Worm (Caenorhabditis elegans) whole organism, L4 larva: Measurements from ENCODE around the gene cone-1.
A peak's percentile ranks its signal among the peaks of the same experiment; 100 is the strongest.

Experiments used
- F44E2.7 ChIP-seq: fragments of 200-800 bp; sonication (Bioruptor generic); IDR thresholded peaks from 2 replicates; pipeline ENCODE4 v2.1.2; 2022; ENCODE audit warnings: missing genetic modification characterization, missing compliant biosample characterization
- T20F7.1 ChIP-seq: fragments of 200-800 bp; sonication (Bioruptor generic); optimal IDR thresholded peaks from 2 replicates; lab custom pipeline; 2018; ENCODE audit warnings: mild to moderate bottlenecking, missing genetic modification characterization, missing compliant biosample characterization
- Y48G9A.11 ChIP-seq: fragments of 200-800 bp; sonication (Bioruptor generic); IDR thresholded peaks from 2 replicates; pipeline ENCODE4 v1.3.6; 2022; ENCODE audit warnings: missing genetic modification reagents, missing genetic modification characterization, missing compliant biosample characterization
- attf-4 ChIP-seq: sonication (generic microtip); optimal IDR thresholded peaks from 3 replicates; lab custom pipeline; 2017; ENCODE audit warnings: missing biosample characterization, missing genetic modification characterization
- ceh-32 ChIP-seq: sonication (generic microtip); optimal IDR thresholded peaks from 2 replicates; lab custom pipeline; 2016; ENCODE audit warnings: mild to moderate bottlenecking, missing genetic modification characterization, missing compliant biosample characterization; ENCODE audit not compliant: poor library complexity
- ceh-44 ChIP-seq: fragments of 200-800 bp; sonication (Bioruptor generic); IDR thresholded peaks from 2 replicates; pipeline ENCODE4 v1.3.6; 2022; ENCODE audit warnings: missing genetic modification reagents, missing genetic modification characterization, missing compliant biosample characterization
- daf-16 ChIP-seq, 3 experiments: sonication (generic microtip); optimal IDR thresholded peaks; 2 replicates each; lab custom pipeline; 2016 to 2017; ENCODE audit warnings: missing genetic modification characterization in 3 of 3, missing genetic modification reagents in 3 of 3, mild to moderate bottlenecking in 2 of 3, missing compliant biosample characterization in 2 of 3, missing biosample characterization in 1 of 3, moderate library complexity in 1 of 3
- dmd-6 ChIP-seq: fragments of 200-800 bp; sonication (Bioruptor generic); IDR thresholded peaks from 2 replicates; pipeline ENCODE4 v1.3.6; 2022; ENCODE audit warnings: missing genetic modification reagents, missing genetic modification characterization, missing compliant biosample characterization
- duxl-1 ChIP-seq: sonication (generic microtip); optimal IDR thresholded peaks from 2 replicates; lab custom pipeline; 2016; ENCODE audit warnings: mild to moderate bottlenecking, missing genetic modification characterization, moderate library complexity, missing compliant biosample characterization; ENCODE audit not compliant: poor library complexity
- dve-1 ChIP-seq: sonication (generic microtip); optimal IDR thresholded peaks from 2 replicates; lab custom pipeline; 2017; ENCODE audit warnings: antibody characterized with exemption, mild to moderate bottlenecking, missing genetic modification characterization, missing compliant biosample characterization; ENCODE audit not compliant: insufficient read depth
- fkh-10 ChIP-seq: fragments of 150-350 bp; optimal IDR thresholded peaks from 2 replicates; lab custom pipeline; 2014; ENCODE audit warnings: missing biosample characterization, missing genetic modification reagents, missing genetic modification characterization
- hlh-11 ChIP-seq: fragments of 200-800 bp; sonication (Bioruptor generic); optimal IDR thresholded peaks from 2 replicates; lab custom pipeline; 2018; ENCODE audit warnings: mild to moderate bottlenecking, missing genetic modification characterization, missing compliant biosample characterization
- hmg-1.1 ChIP-seq: fragments of 200-800 bp; sonication (Bioruptor generic); IDR thresholded peaks from 2 replicates; pipeline ENCODE4 v1.3.6; 2022; ENCODE audit warnings: missing genetic modification reagents, missing genetic modification characterization, missing compliant biosample characterization
- lim-7 ChIP-seq: fragments of 200-800 bp; sonication (Bioruptor generic); IDR thresholded peaks from 2 replicates; pipeline ENCODE4 v1.3.6; 2022; ENCODE audit warnings: missing genetic modification characterization, missing compliant biosample characterization
- lin-1 ChIP-seq: fragments of 200-800 bp; sonication (Bioruptor generic); IDR thresholded peaks from 2 replicates; pipeline ENCODE4 v1.3.6; 2022; ENCODE audit warnings: missing genetic modification reagents, missing genetic modification characterization, missing compliant biosample characterization
- lin-15B ChIP-seq: fragments of 150-350 bp; sonication (generic microtip); optimal IDR thresholded peaks from 3 replicates; lab custom pipeline; 2014; ENCODE audit warnings: missing biosample characterization, missing genetic modification characterization
- lin-38 ChIP-seq: fragments of 200-800 bp; sonication (Bioruptor generic); IDR thresholded peaks from 2 replicates; pipeline ENCODE4 v1.3.6; 2022; ENCODE audit warnings: missing genetic modification reagents, missing genetic modification characterization, missing compliant biosample characterization
- madf-5 ChIP-seq, 2 experiments: fragments of 200-800 bp; sonication (Bioruptor generic); IDR thresholded peaks; 2 replicates each; pipeline ENCODE4 v1.3.6; 2022; ENCODE audit warnings: missing compliant biosample characterization in 2 of 2, missing genetic modification characterization in 2 of 2
- mdl-1 ChIP-seq, 2 experiments: fragments of 150-350 bp in 1 of 2; sonication (generic microtip) in 1 of 2; optimal IDR thresholded peaks; 2 replicates each; lab custom pipeline; 2014 to 2017; ENCODE audit warnings: missing biosample characterization in 2 of 2, missing genetic modification characterization in 2 of 2
- mes-2 ChIP-seq: sonication (generic microtip); optimal IDR thresholded peaks from 2 replicates; lab custom pipeline; 2016; ENCODE audit warnings: missing genotype, mild to moderate bottlenecking, missing genetic modification characterization, missing compliant biosample characterization; ENCODE audit not compliant: poor library complexity, severe bottlenecking
- mxl-3 ChIP-seq: fragments of 200-800 bp; sonication (Bioruptor generic); optimal IDR thresholded peaks from 2 replicates; lab custom pipeline; 2018; ENCODE audit warnings: mild to moderate bottlenecking, missing genetic modification characterization, missing compliant biosample characterization
- nhr-102 ChIP-seq: sonication (generic microtip); optimal IDR thresholded peaks from 2 replicates; lab custom pipeline; 2016; ENCODE audit warnings: mild to moderate bottlenecking, missing genetic modification characterization, moderate library complexity, missing compliant biosample characterization
- nhr-11 ChIP-seq: fragments of 150-350 bp; optimal IDR thresholded peaks from 2 replicates; lab custom pipeline; 2014; ENCODE audit warnings: missing biosample characterization, missing genetic modification characterization
- nhr-28 ChIP-seq: fragments of 150-350 bp; optimal IDR thresholded peaks from 2 replicates; lab custom pipeline; 2014; ENCODE audit warnings: missing biosample characterization, missing genetic modification characterization
- nhr-6 ChIP-seq: fragments of 150-350 bp; optimal IDR thresholded peaks from 2 replicates; lab custom pipeline; 2014; ENCODE audit warnings: missing biosample characterization, missing genetic modification characterization
- nhr-77 ChIP-seq: fragments of 150-350 bp; optimal IDR thresholded peaks from 2 replicates; lab custom pipeline; 2014; ENCODE audit warnings: missing biosample characterization, missing genetic modification characterization
- php-3 ChIP-seq: fragments of 200-800 bp; sonication (Bioruptor generic); IDR thresholded peaks from 2 replicates; pipeline ENCODE4 v1.3.6; 2022; ENCODE audit warnings: missing genetic modification reagents, missing genetic modification characterization, missing compliant biosample characterization
- pqm-1 ChIP-seq: sonication (generic microtip); optimal IDR thresholded peaks from 2 replicates; lab custom pipeline; 2017; ENCODE audit warnings: missing biosample characterization, missing genetic modification characterization
- snpc-1.2 ChIP-seq: fragments of 200-800 bp; sonication (Bioruptor generic); IDR thresholded peaks from 2 replicates; pipeline ENCODE4 v1.3.6; 2022; ENCODE audit warnings: missing genetic modification reagents, missing genetic modification characterization, missing compliant biosample characterization
- snpc-4 ChIP-seq: fragments of 150-350 bp; optimal IDR thresholded peaks from 2 replicates; lab custom pipeline; 2014; ENCODE audit warnings: missing biosample characterization, missing genetic modification characterization
- tag-97 ChIP-seq: fragments of 200-800 bp; sonication (Bioruptor generic); IDR thresholded peaks from 2 replicates; pipeline ENCODE4 v1.3.6; 2022; ENCODE audit warnings: missing genetic modification characterization, missing compliant biosample characterization
- tra-1 ChIP-seq: fragments of 200-800 bp; sonication (Bioruptor generic); IDR thresholded peaks from 2 replicates; pipeline ENCODE4 v1.3.6; 2022; ENCODE audit warnings: missing genetic modification reagents, missing genetic modification characterization, missing compliant biosample characterization
- vab-7 ChIP-seq: fragments of 200-800 bp; sonication (Bioruptor generic); IDR thresholded peaks from 2 replicates; pipeline ENCODE4 v1.3.6; 2022; ENCODE audit warnings: missing genetic modification reagents, missing genetic modification characterization, missing compliant biosample characterization
- zag-1 ChIP-seq: fragments of 150-350 bp; optimal IDR thresholded peaks from 2 replicates; lab custom pipeline; 2014; ENCODE audit warnings: missing biosample characterization, missing genetic modification characterization
- zfp-3 ChIP-seq: fragments of 200-800 bp; sonication (Bioruptor generic); conservative IDR thresholded peaks from 2 replicates; pipeline ENCODE4 v1.3.6; 2022; ENCODE audit warnings: missing genetic modification reagents, missing genetic modification characterization, missing compliant biosample characterization

Gene cone-1

ce11 chrIII:2500636-2501035 is 29.8 kb upstream of the cone-1 start:
- 0 out of 2 replicates have a peak, but pooled peaks have one; percentile 15 for TF ChIP-seq lim-7 (GFP tag; lab: Robert Waterston, UW)

- 0 out of 2 replicates have a peak, but pooled peaks have one; percentile 48 for TF ChIP-seq snpc-1.2 (GFP tag; lab: Robert Waterston, UW)
These were observed 28.9 kb upstream of the cone-1 start for ce11 chrIII:2501377-2502019.

DNA sequence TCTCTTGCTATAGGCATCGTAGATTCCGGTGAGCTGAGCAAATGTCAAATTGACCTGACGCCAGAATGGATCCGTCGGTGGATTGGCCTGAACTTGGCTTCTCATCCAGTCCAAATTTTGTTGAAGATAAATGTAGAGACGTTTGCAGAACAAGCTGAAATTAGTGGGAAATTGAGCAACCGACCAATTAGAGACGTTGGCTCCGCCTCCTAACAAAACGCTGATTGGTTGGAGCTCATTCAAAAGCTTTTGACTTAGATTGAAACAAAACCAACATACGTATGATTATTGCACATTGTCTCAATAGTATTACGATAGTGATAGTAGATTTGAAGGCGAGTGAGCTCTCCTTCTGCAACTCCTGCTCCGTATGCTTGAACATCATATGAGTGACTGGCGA is 23.9 kb upstream of the cone-1 start:
- no peak for TF ChIP-seq zfp-3 (GFP tag; lab: Robert Waterston, UW)
- TF ChIP-seq madf-5 (GFP tag; IDR thresholded peaks at IDR 0.05; lab: Robert Waterston, UW), result no peak
- TF ChIP-seq ceh-32 (tag; lab: Kevin White, UChicago), result no peak
- no peak for TF ChIP-seq zag-1 (tag; lab: Kevin White, UChicago)
- TF ChIP-seq hlh-11, result no peak
- TF ChIP-seq tag-97 (GFP tag; lab: Robert Waterston, UW), result no peak
- TF ChIP-seq nhr-102 (tag; lab: Kevin White, UChicago), result no peak
- TF ChIP-seq nhr-6 (tag; lab: Kevin White, UChicago), result no peak
- no peak for TF ChIP-seq lin-1 (GFP tag; lab: Robert Waterston, UW)
- no peak for TF ChIP-seq vab-7 (GFP tag; lab: Robert Waterston, UW)
- no peak for TF ChIP-seq snpc-4 (tag; lab: Kevin White, UChicago)
- TF ChIP-seq hmg-1.1 (GFP tag; lab: Robert Waterston, UW), result no peak

DNA sequence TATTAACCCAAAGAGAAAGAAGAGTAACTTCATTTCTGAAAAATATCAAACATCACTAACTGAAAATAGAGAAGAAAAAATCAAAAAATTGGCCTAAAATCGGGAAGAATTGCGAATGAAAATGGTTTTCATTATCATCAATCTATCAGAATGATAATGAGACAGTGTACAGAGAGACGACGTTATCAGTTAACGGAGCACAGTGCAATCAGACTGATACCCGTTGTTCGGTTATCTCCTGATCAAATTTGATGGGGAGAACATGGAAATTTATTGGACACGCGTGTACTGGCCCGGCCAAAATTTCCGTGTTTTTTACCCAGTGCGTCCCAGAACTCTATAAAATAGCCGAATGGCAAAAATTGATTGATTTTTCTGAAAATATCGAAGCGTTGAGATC is 22.5 kb upstream of the cone-1 start, which contains the start of gene Y54F10AM.8:
Y54F10AM.8 (minus strand) TSS at position 35 of the 400 bp plus-strand sequence.
- no peak for TF ChIP-seq Y48G9A.11 (GFP tag; lab: Robert Waterston, UW)
- TF ChIP-seq php-3 (GFP tag; lab: Robert Waterston, UW), result 0 out of 2 replicates have a peak, but pooled peaks have one; percentile 48
- TF ChIP-seq daf-16 (GFP tag; optimal IDR thresholded peaks at IDR 0.05; lab: Kevin White, UChicago), result no peak
- peak; percentile 54 for TF ChIP-seq daf-16 (tag; optimal IDR thresholded peaks at IDR 0.05; lab: Kevin White, UChicago)
- TF ChIP-seq tra-1 (GFP tag; lab: Robert Waterston, UW), result peak; percentile 37; the same call in 1 of the 2 replicates
- TF ChIP-seq lin-15B (tag; lab: Kevin White, UChicago), result no peak
- TF ChIP-seq lin-38 (GFP tag; lab: Robert Waterston, UW), result no peak
- TF ChIP-seq duxl-1 (tag; lab: Kevin White, UChicago), result no peak
- peak; percentile 50 for TF ChIP-seq mxl-3 (GFP tag; lab: Kevin White, UChicago)
- no peak for TF ChIP-seq T20F7.1
- no peak for TF ChIP-seq nhr-11 (tag; lab: Kevin White, UChicago)
- TF ChIP-seq pqm-1 (tag; lab: Kevin White, UChicago), result peak; percentile 97
- peak; percentile 66 for TF ChIP-seq hlh-11
- no peak for TF ChIP-seq ceh-44 (GFP tag; lab: Robert Waterston, UW)
- peak; percentile 47 for TF ChIP-seq dve-1
- no peak for TF ChIP-seq lin-1 (GFP tag; lab: Robert Waterston, UW)
- peak; percentile 84 for TF ChIP-seq dmd-6 (GFP tag; lab: Robert Waterston, UW)
- TF ChIP-seq fkh-10 (GFP tag; lab: Kevin White, UChicago), result no peak
- TF ChIP-seq nhr-28 (tag; lab: Kevin White, UChicago), result peak; percentile 89
- peak; percentile 39 for TF ChIP-seq nhr-77 (tag; lab: Kevin White, UChicago)
- no peak for TF ChIP-seq F44E2.7 (GFP tag; lab: Robert Waterston, UW)
- peak in 1 of 2 experiments; percentile 35 for TF ChIP-seq mdl-1 (tag; optimal IDR thresholded peaks at IDR 0.05; lab: Kevin White, UChicago)
- no peak for TF ChIP-seq attf-4
- no peak for TF ChIP-seq mes-2
